Worm (Caenorhabditis elegans) whole organism, L2 larva: Measurements from ENCODE around the gene rnp-3.

Experiments
- R02D3.7 ChIP-seq: fragments of 150-350 bp; optimal IDR thresholded peaks from 2 replicates; lab custom pipeline; 2014; ENCODE audit warnings: missing biosample characterization, missing genetic modification characterization
- Y55F3AM.14 ChIP-seq: fragments of 200-800 bp; sonication (Bioruptor generic); optimal IDR thresholded peaks from 2 replicates; lab custom pipeline; 2018; ENCODE audit warnings: mild to moderate bottlenecking, missing genetic modification characterization, missing compliant biosample characterization
- ZK546.5 ChIP-seq: sonication (generic microtip); optimal IDR thresholded peaks from 2 replicates; lab custom pipeline; 2017; ENCODE audit warnings: missing biosample characterization, missing genetic modification characterization
- alr-1 ChIP-seq: fragments of 150-350 bp; optimal IDR thresholded peaks from 2 replicates; lab custom pipeline; 2014; ENCODE audit warnings: missing biosample characterization, missing genetic modification characterization
- ceh-16 ChIP-seq: fragments of 150-350 bp; optimal IDR thresholded peaks from 2 replicates; lab custom pipeline; 2014; ENCODE audit warnings: missing biosample characterization, missing genetic modification characterization
- ceh-82 ChIP-seq: fragments of 150-350 bp; optimal IDR thresholded peaks from 2 replicates; lab custom pipeline; 2014; ENCODE audit warnings: missing biosample characterization, missing genetic modification characterization
- egl-27 ChIP-seq: sonication (generic microtip); optimal IDR thresholded peaks from 3 replicates; lab custom pipeline; 2017; ENCODE audit warnings: missing biosample characterization, missing genetic modification reagents, missing genetic modification characterization
- mab-5 ChIP-seq: fragments of 150-350 bp; optimal IDR thresholded peaks from 2 replicates; lab custom pipeline; 2014; ENCODE audit warnings: missing biosample characterization, missing genetic modification characterization
- nhr-10 ChIP-seq: sonication (generic microtip); optimal IDR thresholded peaks from 2 replicates; lab custom pipeline; 2017; ENCODE audit warnings: missing biosample characterization, missing genetic modification characterization
- nhr-25 ChIP-seq: fragments of 150-350 bp; sonication (generic microtip); optimal IDR thresholded peaks from 3 replicates; lab custom pipeline; 2014; ENCODE audit warnings: missing biosample characterization, missing genetic modification characterization
- nhr-6 ChIP-seq: fragments of 150-350 bp; optimal IDR thresholded peaks from 2 replicates; lab custom pipeline; 2014; ENCODE audit warnings: missing biosample characterization, missing genetic modification characterization
- skn-1 ChIP-seq: sonication (generic microtip); optimal IDR thresholded peaks from 2 replicates; lab custom pipeline; 2017; ENCODE audit warnings: missing biosample characterization, missing genetic modification characterization
- unc-62 ChIP-seq: fragments of 150-350 bp; optimal IDR thresholded peaks from 2 replicates; lab custom pipeline; 2014; ENCODE audit warnings: missing biosample characterization, missing genetic modification reagents, missing genetic modification characterization
- ztf-4 ChIP-seq: fragments of 150-350 bp; optimal IDR thresholded peaks from 2 replicates; lab custom pipeline; 2014; ENCODE audit warnings: missing biosample characterization, missing genetic modification characterization

- TF ChIP-seq skn-1 (tag; lab: Kevin White, UChicago) (no peak), Y55F3AM.14 (GFP tag; lab: Kevin White, UChicago) (no peak), unc-62 (GFP tag; lab: Kevin White, UChicago) (no peak), ztf-4 (no peak), R02D3.7 (tag; lab: Kevin White, UChicago) (no peak), ceh-82 (no peak), ZK546.5 (no peak), ceh-16 (tag; lab: Kevin White, UChicago) (no peak), nhr-6 (tag; lab: Kevin White, UChicago) (no peak), nhr-25 (tag; lab: Kevin White, UChicago) (no peak), alr-1 (tag; lab: Kevin White, UChicago) (no peak), nhr-10 (tag; lab: Kevin White, UChicago) (no peak), mab-5 (no peak), egl-27 (tag; lab: Kevin White, UChicago) (no peak)
Observed at ce11 chrIV:4137472-4137871, 36.4 kb upstream of the rnp-3 start, which contains the start of gene F49F1.9.
